Worm (Caenorhabditis elegans) whole organism, L3 larva: Measurements from ENCODE around the gene Y24D9A.7.

Source experiments
- ceh-82 ChIP-seq: fragments of 150-350 bp; optimal IDR thresholded peaks from 2 replicates; lab custom pipeline; 2014; ENCODE audit warnings: missing biosample characterization, missing genetic modification characterization
- fos-1 ChIP-seq: fragments of 150-350 bp; optimal IDR thresholded peaks from 2 replicates; lab custom pipeline; 2014; ENCODE audit warnings: missing biosample characterization, missing genetic modification characterization
- mdl-1 ChIP-seq: fragments of 150-350 bp; optimal IDR thresholded peaks from 2 replicates; lab custom pipeline; 2014; ENCODE audit warnings: missing biosample characterization, missing genetic modification characterization
- nhr-11 ChIP-seq: fragments of 150-350 bp; optimal IDR thresholded peaks from 2 replicates; lab custom pipeline; 2014; ENCODE audit warnings: missing biosample characterization, missing genetic modification characterization
- nhr-76 ChIP-seq: fragments of 150-350 bp; sonication (generic microtip); optimal IDR thresholded peaks from 5 replicates; lab custom pipeline; 2014; ENCODE audit warnings: missing biosample characterization, missing genetic modification characterization
- nhr-77 ChIP-seq: fragments of 150-350 bp; optimal IDR thresholded peaks from 2 replicates; lab custom pipeline; 2014; ENCODE audit warnings: missing biosample characterization, missing genetic modification characterization
- sea-2 ChIP-seq: fragments of 150-350 bp; sonication (generic microtip); optimal IDR thresholded peaks from 4 replicates; lab custom pipeline; 2014; ENCODE audit warnings: missing biosample characterization, missing genetic modification reagents, missing genetic modification characterization
- snpc-4 ChIP-seq: fragments of 150-350 bp; optimal IDR thresholded peaks from 2 replicates; lab custom pipeline; 2014; ENCODE audit warnings: missing biosample characterization, missing genetic modification characterization
- unc-39 ChIP-seq: sonication (generic microtip); optimal IDR thresholded peaks from 4 replicates; lab custom pipeline; 2017; ENCODE audit warnings: missing biosample characterization, missing genetic modification characterization
- ztf-4 ChIP-seq: fragments of 150-350 bp; optimal IDR thresholded peaks from 2 replicates; lab custom pipeline; 2014; ENCODE audit warnings: missing biosample characterization, missing genetic modification characterization

DNA sequence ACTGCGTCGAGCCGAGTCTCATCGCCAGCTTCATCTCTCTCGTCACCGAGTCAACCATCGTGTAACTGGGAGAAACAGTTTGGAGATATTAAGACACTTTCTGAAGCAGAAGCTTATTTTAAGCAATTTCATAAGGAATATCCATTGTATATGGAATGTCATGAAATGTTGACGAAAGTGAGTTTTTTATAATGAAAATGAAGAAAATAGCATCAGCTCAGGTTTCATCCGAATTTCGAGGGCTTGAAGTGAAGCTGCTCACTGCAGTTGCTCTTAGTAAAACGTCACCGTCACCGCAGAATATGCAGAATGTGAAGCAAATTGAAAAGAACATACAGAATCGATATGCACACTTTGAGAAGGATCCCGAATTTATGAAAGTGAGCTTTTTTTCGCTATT lies 8.1 kb upstream of the Y24D9A.7 start:
- no peak for TF ChIP-seq fos-1 (tag; lab: Kevin White, UChicago)
- no peak for TF ChIP-seq unc-39 (tag; lab: Kevin White, UChicago)
- no peak for TF ChIP-seq snpc-4 (tag; lab: Kevin White, UChicago)
- TF ChIP-seq nhr-76 = no peak
- no peak for TF ChIP-seq nhr-11 (tag; lab: Kevin White, UChicago)
- no peak for TF ChIP-seq sea-2 (GFP tag; lab: Kevin White, UChicago)
- no peak for TF ChIP-seq mdl-1 (tag; lab: Kevin White, UChicago)
- no peak for TF ChIP-seq ceh-82 (tag; lab: Kevin White, UChicago)
- no peak for TF ChIP-seq nhr-77 (tag; lab: Kevin White, UChicago)
- no peak for TF ChIP-seq ztf-4 (tag; lab: Kevin White, UChicago)
